Fruit fly (Drosophila melanogaster): Measurements from ENCODE around the gene CG9555.

- TF ChIP-seq ttk (optimal IDR thresholded peaks at IDR 0.05) (no peak), h (optimal IDR thresholded peaks at IDR 0.05) (no peak)
These were observed 34.4 kb upstream of the CG9555 start for dm6 chr2L:8957152-8957551.

Data from Kc167 (cell line).